Worm (Caenorhabditis elegans): ENCODE data around the gene srg-53.

The srg-53 gene

DNA sequence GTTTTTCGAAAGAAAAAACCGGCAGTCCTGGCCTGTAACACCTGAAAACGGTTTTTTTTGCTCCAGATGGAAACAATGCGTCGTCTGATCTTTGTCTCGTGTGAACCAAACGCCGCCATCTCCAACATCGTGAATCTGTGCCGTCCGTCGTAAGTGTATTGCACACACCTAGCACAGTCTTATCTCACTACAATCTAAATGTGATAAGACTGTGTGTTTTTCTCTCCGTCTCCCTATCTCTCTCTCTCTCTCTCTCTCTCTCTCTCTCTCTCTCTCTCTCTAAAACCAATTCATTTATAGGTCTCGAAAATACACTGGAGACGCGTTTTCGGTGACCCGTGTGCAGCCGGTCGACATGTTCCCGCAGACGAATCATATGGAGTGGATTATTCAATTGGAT lies 31.3 kb downstream of the srg-53 start (continued):
- TF ChIP-seq D1046.2 (GFP tag; IDR thresholded peaks at IDR 0.05) (no peak), spr-3 (GFP tag; optimal IDR thresholded peaks at IDR 0.05) (no peak), fkh-10 (GFP tag; optimal IDR thresholded peaks at IDR 0.05) (no peak), php-3 (GFP tag; IDR thresholded peaks at IDR 0.05) (0 out of 2 replicates have a peak, but pooled peaks have one; percentile 28), sdz-12 (GFP tag; optimal IDR thresholded peaks at IDR 0.05) (no peak), arid-1 (GFP tag; conservative IDR thresholded peaks at IDR 0.05) (no peak), nhr-28 (tag; optimal IDR thresholded peaks at IDR 0.05) (peak; percentile 99), ceh-28 (tag; optimal IDR thresholded peaks at IDR 0.05) (no peak), unc-62 (GFP tag; optimal IDR thresholded peaks at IDR 0.05 in 1 of 2) (no peak), unc-62 (tag; optimal IDR thresholded peaks at IDR 0.05) (no peak), mep-1 (tag; optimal IDR thresholded peaks at IDR 0.05) (no peak), unc-130 (GFP tag; optimal IDR thresholded peaks at IDR 0.05) (no peak), nhr-10 (tag; optimal IDR thresholded peaks at IDR 0.05) (no peak), F44E2.7 (GFP tag; IDR thresholded peaks at IDR 0.05) (no peak), nhr-42 (GFP tag; IDR thresholded peaks at IDR 0.05) (no peak), daf-12 (tag; optimal IDR thresholded peaks at IDR 0.05) (no peak), ztf-11 (tag; optimal IDR thresholded peaks at IDR 0.05) (no peak), tag-97 (GFP tag; IDR thresholded peaks at IDR 0.05) (no peak), daf-19 (GFP tag; conservative IDR thresholded peaks at IDR 0.05) (no peak), hmg-1.1 (GFP tag; IDR thresholded peaks at IDR 0.05) (no peak), Y48G9A.11 (GFP tag; IDR thresholded peaks at IDR 0.05) (no peak), zfp-3 (GFP tag; conservative IDR thresholded peaks at IDR 0.05) (no peak), nhr-25 (tag; optimal IDR thresholded peaks at IDR 0.05; ENCODE audit: borderline replicate concordance, insufficient read depth) (no peak), egl-27 (tag; optimal IDR thresholded peaks at IDR 0.05) (no peak), jun-1 (tag; optimal IDR thresholded peaks at IDR 0.05) (no peak), ceh-20 (GFP tag; IDR thresholded peaks at IDR 0.05) (no peak), dpl-1 (GFP tag; optimal IDR thresholded peaks at IDR 0.05) (no peak), fos-1 (tag; optimal IDR thresholded peaks at IDR 0.05) (no peak), lsy-2 (tag; optimal IDR thresholded peaks at IDR 0.05) (no peak), aly-2 (tag; optimal IDR thresholded peaks at IDR 0.05) (no peak), hlh-11 (tag; optimal IDR thresholded peaks at IDR 0.05) (peak; percentile 81), madf-5 (GFP tag; IDR thresholded peaks at IDR 0.05) (no peak), mxl-2 (GFP tag; conservative IDR thresholded peaks at IDR 0.05) (no peak), nhr-48 (tag; optimal IDR thresholded peaks at IDR 0.05) (peak; percentile 27), zip-11 (GFP tag; IDR thresholded peaks at IDR 0.05) (no peak), R02D3.7 (tag; optimal IDR thresholded peaks at IDR 0.05) (no peak), mxl-3 (GFP tag; optimal IDR thresholded peaks at IDR 0.05) (peak; percentile 82), ama-1 (optimal IDR thresholded peaks at IDR 0.05) (no peak), snpc-1.2 (GFP tag; IDR thresholded peaks at IDR 0.05) (no peak), saeg-2 (GFP tag; IDR thresholded peaks at IDR 0.05) (no peak), ctbp-1 (GFP tag; IDR thresholded peaks at IDR 0.05) (no peak), vab-7 (GFP tag; IDR thresholded peaks at IDR 0.05) (no peak), lin-29 (GFP tag; IDR thresholded peaks at IDR 0.05) (no peak), dmd-6 (GFP tag; IDR thresholded peaks at IDR 0.05) (peak; percentile 77), daf-8 (GFP tag; IDR thresholded peaks at IDR 0.05) (no peak), daf-16 (GFP tag; optimal IDR thresholded peaks at IDR 0.05) (no peak), daf-16 (tag; optimal IDR thresholded peaks at IDR 0.05) (peak; percentile 58), Y105C5A.15 (GFP tag; IDR thresholded peaks at IDR 0.05) (no peak), lin-15B (tag; optimal IDR thresholded peaks at IDR 0.05) (no peak), skn-1 (tag; optimal IDR thresholded peaks at IDR 0.05) (no peak), set-16 (GFP tag; IDR thresholded peaks at IDR 0.05) (no peak), ZK337.2 (GFP tag; IDR thresholded peaks at IDR 0.05) (no peak), lin-13 (GFP tag; optimal IDR thresholded peaks at IDR 0.05) (peak; percentile 20), unc-39 (tag; optimal IDR thresholded peaks at IDR 0.05) (no peak)

Measured in whole organism, L4 larva.